Fruit fly (Drosophila melanogaster) whole organism, embryonic: ENCODE data around the gene CG7806.

ENCODE experiments used
- CG10274 ChIP-seq: fragments of 200-800 bp; sonication (Bioruptor generic); optimal IDR thresholded peaks from 3 replicates; lab custom pipeline; 2017; ENCODE audit warnings: missing biosample characterization, mild to moderate bottlenecking, missing genetic modification characterization
- CG11456 ChIP-seq: fragments of 200-800 bp; sonication (Bioruptor generic); IDR thresholded peaks from 3 replicates; pipeline ENCODE4 v1.3.6; 2022; ENCODE audit warnings: missing biosample characterization, missing genetic modification characterization
- CG12391 ChIP-seq: fragments of 200-800 bp; sonication (Bioruptor generic); optimal IDR thresholded peaks from 3 replicates; lab custom pipeline; 2018; ENCODE audit warnings: missing biosample characterization, mild to moderate bottlenecking, missing genetic modification characterization, moderate library complexity
- CG12659 ChIP-seq: fragments of 200-800 bp; sonication (Bioruptor generic); optimal IDR thresholded peaks from 3 replicates; lab custom pipeline; 2017; ENCODE audit warnings: mild to moderate bottlenecking, missing biosample characterization, missing genetic modification reagents, missing genetic modification characterization
- CG14014 ChIP-seq: fragments of 200-800 bp; sonication (Bioruptor generic); IDR thresholded peaks from 2 replicates; pipeline ENCODE4 v1.3.6; 2022; ENCODE audit warnings: missing biosample characterization, missing genetic modification characterization
- CG14965 ChIP-seq: fragments of 200-800 bp; sonication (Bioruptor generic); optimal IDR thresholded peaks from 2 replicates; lab custom pipeline; 2016; ENCODE audit warnings: missing biosample characterization, missing genetic modification characterization, borderline replicate concordance
- CG15011 ChIP-seq: fragments of 200-800 bp; sonication (Bioruptor generic); optimal IDR thresholded peaks from 3 replicates; lab custom pipeline; 2018; ENCODE audit warnings: missing biosample characterization, mild to moderate bottlenecking, missing genetic modification characterization
- CG15269 ChIP-seq: fragments of 200-800 bp; sonication (Bioruptor generic); optimal IDR thresholded peaks from 2 replicates; lab custom pipeline; 2018; ENCODE audit warnings: missing biosample characterization, mild to moderate bottlenecking, missing genetic modification characterization, moderate library complexity
- CG1602 ChIP-seq: fragments of 200-800 bp; sonication (Bioruptor generic); optimal IDR thresholded peaks from 3 replicates; lab custom pipeline; 2016; ENCODE audit warnings: missing biosample characterization, missing genetic modification characterization
- CG18011 ChIP-seq: fragments of 200-800 bp; sonication (Bioruptor generic); optimal IDR thresholded peaks from 2 replicates; lab custom pipeline; 2017; ENCODE audit warnings: missing biosample characterization, missing genetic modification characterization, mild to moderate bottlenecking, moderate library complexity, missing genotype
- CG1832 ChIP-seq: fragments of 200-800 bp; sonication (Bioruptor generic); optimal IDR thresholded peaks from 2 replicates; lab custom pipeline; 2017; ENCODE audit warnings: missing biosample characterization, mild to moderate bottlenecking, missing genetic modification characterization, inconsistent platforms
- CG30431 ChIP-seq: fragments of 200-800 bp; sonication (Bioruptor generic); optimal IDR thresholded peaks from 2 replicates; lab custom pipeline; 2017; ENCODE audit warnings: missing biosample characterization, missing genetic modification characterization
- CG31388 ChIP-seq: fragments of 200-800 bp; sonication (Bioruptor generic); optimal IDR thresholded peaks from 2 replicates; lab custom pipeline; 2016; ENCODE audit warnings: missing biosample characterization, missing genetic modification characterization
- CG33213 ChIP-seq: fragments of 200-800 bp; sonication (Bioruptor generic); optimal IDR thresholded peaks from 3 replicates; lab custom pipeline; 2016; ENCODE audit warnings: missing biosample characterization, missing genetic modification characterization
- CG3407 ChIP-seq: fragments of 200-800 bp; sonication (Bioruptor generic); optimal IDR thresholded peaks from 2 replicates; lab custom pipeline; 2018; ENCODE audit warnings: missing biosample characterization, mild to moderate bottlenecking, missing genetic modification characterization
- CG3847 ChIP-seq: fragments of 200-800 bp; sonication (Bioruptor generic); IDR thresholded peaks from 2 replicates; pipeline ENCODE4 v1.3.6; 2022; ENCODE audit warnings: missing biosample characterization, missing genetic modification characterization
- CG4707 ChIP-seq: fragments of 200-800 bp; sonication (Bioruptor generic); optimal IDR thresholded peaks from 2 replicates; lab custom pipeline; 2018; ENCODE audit warnings: missing biosample characterization, mild to moderate bottlenecking, missing genetic modification characterization, moderate library complexity
- CG5180 ChIP-seq: fragments of 200-800 bp; sonication (Bioruptor generic); optimal IDR thresholded peaks from 3 replicates; lab custom pipeline; 2017; ENCODE audit warnings: missing biosample characterization, missing genetic modification characterization, mild to moderate bottlenecking, moderate library complexity, missing genetic modification reagents
- CG8388 ChIP-seq: fragments of 200-800 bp; sonication (Bioruptor generic); optimal IDR thresholded peaks from 2 replicates; lab custom pipeline; 2019; ENCODE audit warnings: missing biosample characterization, mild to moderate bottlenecking, missing genetic modification characterization, moderate library complexity
- CG9932 ChIP-seq: fragments of 200-800 bp; sonication (Bioruptor generic); IDR thresholded peaks from 2 replicates; pipeline ENCODE4 v1.3.6; 2022; ENCODE audit warnings: missing biosample characterization, missing genetic modification characterization
- Dad ChIP-seq: fragments of 200-800 bp; sonication (Bioruptor generic); optimal IDR thresholded peaks from 3 replicates; lab custom pipeline; 2016; ENCODE audit warnings: missing biosample characterization, missing genetic modification characterization
- Deaf1 ChIP-seq: fragments of 200-800 bp; optimal IDR thresholded peaks from 3 replicates; lab custom pipeline; 2019; ENCODE audit warnings: missing biosample characterization, mild to moderate bottlenecking, missing genetic modification characterization, moderate library complexity
- E2f1 ChIP-seq: fragments of 200-800 bp; sonication (Bioruptor generic); IDR thresholded peaks from 2 replicates; pipeline ENCODE4 v1.3.6; 2022; ENCODE audit warnings: missing biosample characterization, missing genetic modification characterization
- Gug ChIP-seq: fragments of 200-800 bp; sonication (Bioruptor generic); IDR thresholded peaks from 4 replicates; pipeline ENCODE4 v1.3.6; 2022; ENCODE audit warnings: missing biosample characterization, missing genetic modification characterization
- Hey ChIP-seq: fragments of 200-800 bp; sonication (Bioruptor generic); optimal IDR thresholded peaks from 3 replicates; lab custom pipeline; 2018; ENCODE audit warnings: missing biosample characterization, mild to moderate bottlenecking, missing genetic modification characterization
- Jarid2 ChIP-seq: fragments of 200-800 bp; sonication (Bioruptor generic); optimal IDR thresholded peaks from 3 replicates; lab custom pipeline; 2017; ENCODE audit warnings: mild to moderate bottlenecking, missing biosample characterization, missing genetic modification reagents, missing genetic modification characterization
- Nf-YA ChIP-seq: fragments of 200-800 bp; sonication (Bioruptor generic); IDR thresholded peaks from 2 replicates; pipeline ENCODE4 v1.3.6; 2022; ENCODE audit warnings: missing biosample characterization, missing genetic modification characterization
- Ravus ChIP-seq: fragments of 200-800 bp; sonication (Bioruptor generic); IDR thresholded peaks from 2 replicates; pipeline ENCODE4 v1.3.6; 2022; ENCODE audit warnings: missing biosample characterization, missing genetic modification characterization
- Rx ChIP-seq: fragments of 200-800 bp; sonication (Bioruptor generic); IDR thresholded peaks from 2 replicates; pipeline ENCODE4 v1.3.6; 2022; ENCODE audit warnings: missing biosample characterization, missing genetic modification characterization
- Sin3A ChIP-seq: fragments of >200 bp; optimal IDR thresholded peaks from 2 replicates; lab custom pipeline; 2018
- Ssrp ChIP-seq: fragments of 200-800 bp; sonication (Bioruptor generic); optimal IDR thresholded peaks from 2 replicates; lab custom pipeline; 2018; ENCODE audit warnings: missing biosample characterization, mild to moderate bottlenecking, missing genetic modification characterization, moderate library complexity
- Xbp1 ChIP-seq: fragments of 200-800 bp; sonication (Bioruptor generic); optimal IDR thresholded peaks from 3 replicates; lab custom pipeline; 2016; ENCODE audit warnings: missing biosample characterization, mild to moderate bottlenecking, missing genetic modification characterization
- Xrp1 ChIP-seq: fragments of 200-800 bp; sonication (Bioruptor generic); IDR thresholded peaks from 2 replicates; pipeline ENCODE4 v1.3.6; 2022; ENCODE audit warnings: missing biosample characterization, missing genetic modification characterization
- crp ChIP-seq, 2 experiments: fragments of 200-800 bp; sonication (Bioruptor generic); optimal IDR thresholded peaks; 2 replicates in 1 of 2; 3 replicates in 1 of 2; lab custom pipeline; 2017; ENCODE audit warnings: missing biosample characterization in 2 of 2, missing genetic modification characterization in 2 of 2, mild to moderate bottlenecking in 1 of 2, moderate library complexity in 1 of 2
- dmrt99B ChIP-seq: fragments of 200-800 bp; sonication (Bioruptor generic); optimal IDR thresholded peaks from 2 replicates; lab custom pipeline; 2018; ENCODE audit warnings: missing biosample characterization, mild to moderate bottlenecking, missing genetic modification characterization, moderate library complexity
- emc ChIP-seq: fragments of 200-800 bp; sonication (Bioruptor generic); optimal IDR thresholded peaks from 2 replicates; lab custom pipeline; 2016; ENCODE audit warnings: missing biosample characterization, missing genetic modification characterization
- esg ChIP-seq: fragments of 200-800 bp; sonication (Bioruptor generic); conservative IDR thresholded peaks from 2 replicates; pipeline ENCODE4 v1.3.6; 2022; ENCODE audit warnings: missing biosample characterization, missing genetic modification characterization
- ewg ChIP-seq: fragments of 200-800 bp; sonication (Bioruptor generic); optimal IDR thresholded peaks from 3 replicates; lab custom pipeline; 2017; ENCODE audit warnings: mild to moderate bottlenecking, missing biosample characterization, missing genetic modification reagents, missing genetic modification characterization
- fru ChIP-seq: fragments of >200 bp; optimal IDR thresholded peaks from 2 replicates; lab custom pipeline; 2017
- ham ChIP-seq: fragments of 200-800 bp; sonication (Bioruptor generic); IDR thresholded peaks from 2 replicates; pipeline ENCODE4 v1.3.6; 2022; ENCODE audit warnings: missing biosample characterization, missing genetic modification characterization
- hb ChIP-seq: fragments of 200-800 bp; sonication (Bioruptor generic); IDR thresholded peaks from 3 replicates; pipeline ENCODE4 v1.3.6; 2022; ENCODE audit warnings: missing biosample characterization, missing genetic modification characterization; ENCODE audit not compliant: partially characterized antibody
- inv ChIP-seq: fragments of 200-800 bp; sonication (Bioruptor generic); IDR thresholded peaks from 2 replicates; pipeline ENCODE4 v1.3.6; 2022; ENCODE audit warnings: missing biosample characterization, missing genetic modification characterization; ENCODE audit not compliant: partially characterized antibody
- lilli ChIP-seq: fragments of 200-800 bp; sonication (Bioruptor generic); optimal IDR thresholded peaks from 3 replicates; lab custom pipeline; 2016; ENCODE audit warnings: missing biosample characterization, missing genetic modification characterization
- lmd ChIP-seq: fragments of 200-800 bp; sonication (Bioruptor generic); IDR thresholded peaks from 2 replicates; pipeline ENCODE4 v1.3.6; 2022; ENCODE audit warnings: missing biosample characterization, missing genetic modification characterization
- pho ChIP-seq: fragments of 200-800 bp; sonication (Bioruptor generic); optimal IDR thresholded peaks from 2 replicates; lab custom pipeline; 2016; ENCODE audit warnings: missing biosample characterization, missing genetic modification characterization
- ranshi ChIP-seq: fragments of 200-800 bp; sonication (Bioruptor generic); IDR thresholded peaks from 2 replicates; pipeline ENCODE4 v1.3.6; 2022; ENCODE audit warnings: missing biosample characterization, missing genetic modification characterization
- shn ChIP-seq: fragments of 200-800 bp; sonication (Bioruptor generic); optimal IDR thresholded peaks from 3 replicates; lab custom pipeline; 2016; ENCODE audit warnings: missing biosample characterization, missing genetic modification characterization
- sim ChIP-seq: fragments of 200-800 bp; sonication (Bioruptor generic); IDR thresholded peaks from 2 replicates; pipeline ENCODE4 v1.3.6; 2022; ENCODE audit warnings: missing biosample characterization, missing genetic modification characterization
- unc-4 ChIP-seq: fragments of 200-800 bp; sonication (Bioruptor generic); IDR thresholded peaks from 2 replicates; pipeline ENCODE4 v1.3.6; 2022; ENCODE audit warnings: missing biosample characterization, missing genetic modification characterization; ENCODE audit not compliant: partially characterized antibody
- unpg ChIP-seq: fragments of 200-800 bp; sonication (Bioruptor generic); optimal IDR thresholded peaks from 3 replicates; lab custom pipeline; 2018; ENCODE audit warnings: missing biosample characterization, mild to moderate bottlenecking, missing genetic modification characterization, moderate library complexity

The CG7806 gene

DNA sequence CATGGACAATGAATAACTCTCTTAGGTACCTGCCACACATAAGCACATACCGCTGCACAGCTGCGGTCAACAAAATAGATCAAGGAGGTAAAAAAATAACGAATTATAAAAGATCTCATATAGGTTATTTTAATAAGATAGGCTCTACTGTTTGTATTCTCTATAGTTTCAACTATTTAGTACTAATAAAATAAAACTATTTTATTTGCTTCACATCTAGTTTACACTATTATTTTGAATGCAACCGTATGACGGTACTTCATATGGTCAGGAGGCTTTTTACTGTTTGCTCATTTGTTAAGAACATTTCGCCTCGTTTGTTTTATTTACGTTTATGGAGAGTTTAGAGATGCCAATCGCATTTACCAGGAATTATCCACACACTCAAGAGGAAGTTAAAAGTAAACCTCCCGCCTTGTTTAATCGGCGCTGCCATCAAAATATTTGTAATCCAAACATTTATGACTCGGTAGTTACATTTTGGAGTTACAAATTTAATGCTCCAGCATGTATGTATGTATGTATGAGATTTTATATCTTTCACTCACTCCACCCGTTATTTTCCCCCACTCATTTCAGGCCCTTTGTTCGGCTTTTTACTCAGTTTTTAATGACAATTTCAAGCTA lies 36.1 kb upstream of the CG7806 start (continued):
- no peak for TF ChIP-seq crp (GFP tag; optimal IDR thresholded peaks at IDR 0.05; lab: Kevin White, UChicago)
- no peak for TF ChIP-seq unc-4 (GFP tag; lab: Robert Waterston, UW)
- TF ChIP-seq CG5180 (GFP tag; lab: Kevin White, UChicago), result no peak
- TF ChIP-seq sim (GFP tag; lab: Robert Waterston, UW), result peak; percentile 51; the same call in 1 of the 2 replicates
- TF ChIP-seq CG1832 (GFP tag; lab: Kevin White, UChicago), result no peak
- TF ChIP-seq CG30431, result peak; percentile 26
- TF ChIP-seq lilli, result peak; percentile 31
- no peak for TF ChIP-seq hb (GFP tag; lab: Robert Waterston, UW)
- peak; percentile 69 for TF ChIP-seq lmd
- no peak for TF ChIP-seq fru (lab: Kevin White, UChicago)
- no peak for TF ChIP-seq CG14965 (GFP tag; lab: Kevin White, UChicago)
- peak; percentile 33 for TF ChIP-seq ewg
- TF ChIP-seq Gug (GFP tag; lab: Robert Waterston, UW), result no peak
- TF ChIP-seq CG3847, result peak; percentile 46
- no peak for TF ChIP-seq inv (GFP tag; lab: Robert Waterston, UW)
- TF ChIP-seq CG3407 (GFP tag; lab: Kevin White, UChicago), result peak; percentile 45
- no peak for TF ChIP-seq Ravus (GFP tag; lab: Robert Waterston, UW)
- TF ChIP-seq Xrp1 (GFP tag; lab: Robert Waterston, UW), result peak; percentile 88
- TF ChIP-seq Sin3A (lab: Kevin White, UChicago), result no peak
- peak; percentile 49 for TF ChIP-seq CG15011 (GFP tag; lab: Kevin White, UChicago)
- peak; percentile 55 for TF ChIP-seq CG1602
- TF ChIP-seq Nf-YA, result no peak
- no peak for TF ChIP-seq shn (GFP tag; lab: Kevin White, UChicago)
- TF ChIP-seq emc, result no peak
- TF ChIP-seq CG14014, result peak; percentile 36; the same call in 1 of the 2 replicates
- peak; percentile 7 for TF ChIP-seq pho (GFP tag; lab: Kevin White, UChicago)
- no peak for TF ChIP-seq CG9932 (GFP tag; lab: Robert Waterston, UW)
- TF ChIP-seq CG4707 (GFP tag; lab: Kevin White, UChicago), result peak; percentile 12
- TF ChIP-seq CG10274, result no peak
- no peak for TF ChIP-seq CG18011 (GFP tag; lab: Kevin White, UChicago)
- TF ChIP-seq unpg (GFP tag; lab: Kevin White, UChicago), result peak; percentile 83
- no peak for TF ChIP-seq Dad (GFP tag; lab: Kevin White, UChicago)
- peak; percentile 26; the same call in 1 of the 2 replicates for TF ChIP-seq esg (GFP tag; lab: Robert Waterston, UW)
- no peak for TF ChIP-seq CG11456 (GFP tag; lab: Robert Waterston, UW)
- TF ChIP-seq Deaf1, result peak; percentile 38
- TF ChIP-seq Jarid2 (GFP tag; lab: Kevin White, UChicago), result peak; percentile 20
- peak; percentile 53; the same call in 1 of the 2 replicates for TF ChIP-seq ranshi (GFP tag; lab: Robert Waterston, UW)
- TF ChIP-seq Hey (tag; lab: Kevin White, UChicago), result no peak
- peak; percentile 63 for TF ChIP-seq Xbp1
- TF ChIP-seq CG15269, result peak; percentile 74
- no peak for TF ChIP-seq CG31388
- peak; percentile 76 for TF ChIP-seq Ssrp
- no peak for TF ChIP-seq CG33213 (GFP tag; lab: Kevin White, UChicago)
- TF ChIP-seq ham (GFP tag; lab: Robert Waterston, UW), result no peak
- peak; percentile 37; the same call in 1 of the 2 replicates for TF ChIP-seq E2f1 (GFP tag; lab: Robert Waterston, UW)
- TF ChIP-seq dmrt99B, result peak; percentile 79
- no peak for TF ChIP-seq Rx (GFP tag; lab: Robert Waterston, UW)
- peak; percentile 78 for TF ChIP-seq CG8388 (GFP tag; lab: Kevin White, UChicago)
- peak; percentile 82 for TF ChIP-seq CG12391 (tag; lab: Kevin White, UChicago)
- peak; percentile 18 for TF ChIP-seq CG12659 (GFP tag; lab: Kevin White, UChicago)
